Fruit fly (Drosophila melanogaster) S2 (cell line): Measurements from ENCODE around the gene Tak1.

ENCODE experiments used
- CG8478 ChIP-seq: fragments of >200 bp; optimal IDR thresholded peaks from 2 replicates; lab custom pipeline; 2018
- CTCF ChIP-seq, 2 experiments: fragments of >200 bp; optimal IDR thresholded peaks; 2 replicates each; lab custom pipeline; 2018

DNA sequence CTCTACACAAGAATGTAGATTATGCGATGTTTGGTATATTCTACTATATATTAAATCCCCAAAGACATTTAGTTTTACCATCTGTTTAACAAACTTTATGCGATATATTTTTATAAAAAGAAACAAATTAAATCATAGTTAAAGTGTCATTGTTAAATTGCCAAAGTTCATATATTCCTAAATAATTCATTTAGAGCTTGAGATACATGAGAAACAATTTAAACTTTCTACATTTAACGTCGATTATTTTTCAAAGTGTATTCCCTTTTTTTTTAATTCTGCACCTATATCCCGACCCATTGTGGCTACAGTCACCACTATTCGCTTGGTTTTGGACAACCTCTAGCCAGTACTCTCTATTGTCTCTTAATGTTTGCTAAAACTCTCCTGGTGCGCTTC is 34.7 kb downstream of the Tak1 start:
- no peak for TF ChIP-seq CG8478 (lab: Kevin White, UChicago)
- no peak for TF ChIP-seq CTCF (optimal IDR thresholded peaks at IDR 0.05; lab: Kevin White, UChicago)
